Fruit fly (Drosophila melanogaster): Measurements from ENCODE around the gene CG15743.

The CG15743 gene

DNA sequence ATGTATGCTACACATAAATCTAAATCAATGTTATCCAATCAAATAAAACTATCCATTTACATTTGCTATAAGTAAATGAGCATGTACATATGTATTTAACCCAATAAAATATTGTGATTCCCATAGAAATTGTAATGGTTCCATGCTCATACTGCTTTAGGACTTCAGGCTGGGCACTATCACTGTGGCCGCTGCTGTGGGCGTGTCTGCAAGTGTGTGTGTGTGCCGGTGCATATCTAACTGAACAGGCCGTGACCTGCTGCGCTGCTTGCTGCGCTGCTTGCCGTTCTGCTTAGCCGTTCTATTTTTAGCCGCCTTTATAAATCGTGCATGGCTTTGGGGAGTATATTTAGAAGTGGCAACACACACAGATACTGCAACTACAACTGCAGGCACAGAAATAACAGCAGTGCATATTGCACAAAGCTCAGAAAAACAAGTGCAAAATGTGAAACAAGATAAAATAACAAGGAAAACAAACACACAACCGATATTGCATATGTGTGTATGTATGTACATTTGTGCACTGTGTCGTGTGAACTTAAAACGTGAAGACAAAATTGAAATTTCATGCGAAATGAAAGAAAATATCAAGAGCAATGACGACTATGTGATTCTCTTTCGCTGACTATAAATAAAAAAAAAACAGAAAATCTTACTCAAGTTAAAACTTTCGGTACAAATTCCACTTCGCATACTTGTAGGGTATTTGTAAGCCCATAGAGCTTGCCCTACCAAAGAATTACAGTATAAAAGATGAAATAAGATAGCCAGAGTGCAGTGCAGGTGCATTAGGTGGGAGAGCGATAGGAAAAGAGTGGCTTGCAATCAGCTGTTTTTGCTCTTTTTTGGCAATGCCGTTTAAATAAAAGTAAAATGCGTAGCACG, 7.7 kb upstream of the CG15743 start (continued):
- TF ChIP-seq Adf1 (GFP tag; IDR thresholded peaks at IDR 0.05) (no peak; the same call in 1 of the 2 replicates), CoRest (tag; optimal IDR thresholded peaks at IDR 0.05) (no peak), Med (GFP tag) (peak; percentile 88), CG11398 (GFP tag; optimal IDR thresholded peaks at IDR 0.05) (no peak), CG3726 (GFP tag; IDR thresholded peaks at IDR 0.05) (no peak), Aef1 (GFP tag; IDR thresholded peaks at IDR 0.05) (no peak), en (GFP tag; optimal IDR thresholded peaks at IDR 0.05) (no peak), CG14014 (GFP tag; IDR thresholded peaks at IDR 0.05) (0 out of 2 replicates have a peak, but pooled peaks have one; percentile 33), bab2 (GFP tag; optimal IDR thresholded peaks at IDR 0.05) (peak; percentile 29), CG18599 (GFP tag; optimal IDR thresholded peaks at IDR 0.05) (no peak), bbx (GFP tag; IDR thresholded peaks at IDR 0.05; ENCODE audit: partially characterized antibody) (0 out of 2 replicates have a peak, but pooled peaks have one; percentile 11), row (GFP tag; IDR thresholded peaks at IDR 0.05) (peak; percentile 32), Lim3 (GFP tag; IDR thresholded peaks at IDR 0.05) (no peak), Pdp1 (GFP tag; optimal IDR thresholded peaks at IDR 0.05) (no peak), CrebB (tag; optimal IDR thresholded peaks at IDR 0.05) (no peak), fd96Cb (tag; optimal IDR thresholded peaks at IDR 0.05) (peak; percentile 0), Mad (GFP tag; optimal IDR thresholded peaks at IDR 0.05) (no peak), nmo (GFP tag; optimal IDR thresholded peaks at IDR 0.05) (no peak), gt (GFP tag; IDR thresholded peaks at IDR 0.05) (no peak), CG7839 (tag; optimal IDR thresholded peaks at IDR 0.05) (peak; percentile 5), wek (GFP tag; optimal IDR thresholded peaks at IDR 0.05) (no peak), Sry-β (GFP tag; optimal IDR thresholded peaks at IDR 0.05) (no peak), Fer1 (GFP tag; optimal IDR thresholded peaks at IDR 0.05) (no peak), gcm2 (GFP tag; optimal IDR thresholded peaks at IDR 0.05) (no peak), crol (GFP tag; IDR thresholded peaks at IDR 0.05) (no peak), h (optimal IDR thresholded peaks at IDR 0.05) (no peak), CG34422 (GFP tag; IDR thresholded peaks at IDR 0.05) (0 out of 3 replicates have a peak, but pooled peaks have one; percentile 25), run (tag; optimal IDR thresholded peaks at IDR 0.05) (no peak), sqz (GFP tag; optimal IDR thresholded peaks at IDR 0.05) (no peak), cad (GFP tag; optimal IDR thresholded peaks at IDR 0.05) (no peak), sr (GFP tag; IDR thresholded peaks at IDR 0.05) (0 out of 3 replicates have a peak, but pooled peaks have one; percentile 3), MESR4 (GFP tag; optimal IDR thresholded peaks at IDR 0.05) (no peak), stc (GFP tag; IDR thresholded peaks at IDR 0.05) (peak; percentile 43; the same call in 1 of the 2 replicates), hbn (GFP tag; IDR thresholded peaks at IDR 0.05; ENCODE audit: partially characterized antibody) (no peak), Nf-YA (GFP tag; IDR thresholded peaks at IDR 0.05) (no peak), cas (GFP tag; IDR thresholded peaks at IDR 0.05) (no peak), org-1 (GFP tag; optimal IDR thresholded peaks at IDR 0.05) (no peak), CG17829 (tag; optimal IDR thresholded peaks at IDR 0.05) (peak; percentile 7), Eip74EF (GFP tag; optimal IDR thresholded peaks at IDR 0.05) (no peak), CG9797 (GFP tag; optimal IDR thresholded peaks at IDR 0.05) (no peak), toy (GFP tag; IDR thresholded peaks at IDR 0.05) (no peak), lilli (GFP tag; optimal IDR thresholded peaks at IDR 0.05) (no peak), CG12236 (GFP tag; optimal IDR thresholded peaks at IDR 0.05) (no peak), Camta (GFP tag; optimal IDR thresholded peaks at IDR 0.05) (no peak), ATbp (GFP tag; optimal IDR thresholded peaks at IDR 0.05) (no peak), CG15479 (GFP tag; optimal IDR thresholded peaks at IDR 0.05) (peak; percentile 17), Ssrp (tag; optimal IDR thresholded peaks at IDR 0.05) (no peak), C15 (GFP tag; IDR thresholded peaks at IDR 0.05) (no peak), tx (GFP tag; optimal IDR thresholded peaks at IDR 0.05) (no peak), ham (GFP tag; IDR thresholded peaks at IDR 0.05) (no peak)

All from whole organism, embryonic.